Worm (Caenorhabditis elegans): ENCODE results near the gene tig-3.

DNA sequence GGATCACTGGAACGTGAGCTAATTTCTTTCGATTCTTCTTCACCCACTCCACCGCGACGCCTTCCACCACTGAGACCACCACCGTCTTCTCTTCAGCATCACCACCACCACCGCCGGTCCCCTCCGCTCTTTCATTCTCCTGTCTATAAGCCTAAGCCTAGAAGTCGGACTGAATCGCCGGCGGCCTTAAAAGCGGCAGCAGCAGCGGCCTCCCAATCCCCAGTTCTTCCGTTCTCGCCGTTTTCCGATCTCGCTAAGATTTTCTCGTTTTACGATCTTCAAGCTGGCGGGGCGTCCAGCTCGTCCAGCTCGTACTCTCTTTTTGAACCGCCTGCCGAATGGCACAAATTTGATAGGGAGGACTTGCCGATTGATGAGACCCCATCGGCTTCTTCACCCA, 25.4 kb downstream of the tig-3 start:
- TF ChIP-seq pqm-1 (tag; optimal IDR thresholded peaks at IDR 0.05) (no peak), C38D4.7 (GFP tag; optimal IDR thresholded peaks at IDR 0.05) (no peak), ama-1 (optimal IDR thresholded peaks at IDR 0.05) (no peak), ceh-14 (tag; optimal IDR thresholded peaks at IDR 0.05) (no peak)

All from whole organism, late embryonic.